Worm (Caenorhabditis elegans) whole organism, mixed stage, embryonic: ENCODE measurements around the gene srh-293.

Source experiments
- ces-1 ChIP-seq: fragments of 150-350 bp; optimal IDR thresholded peaks from 2 replicates; lab custom pipeline; 2014; ENCODE audit warnings: missing biosample characterization, missing genetic modification reagents, missing genetic modification characterization
- elt-3 ChIP-seq: fragments of 150-350 bp; optimal IDR thresholded peaks from 2 replicates; lab custom pipeline; 2014; ENCODE audit warnings: missing biosample characterization, missing genetic modification characterization
- lin-13 ChIP-seq: fragments of 150-350 bp; optimal IDR thresholded peaks from 2 replicates; lab custom pipeline; 2014; ENCODE audit warnings: missing biosample characterization, missing genetic modification characterization
- mep-1 ChIP-seq: fragments of 150-350 bp; optimal IDR thresholded peaks from 2 replicates; lab custom pipeline; 2017; ENCODE audit warnings: missing biosample characterization, missing genetic modification reagents, missing genetic modification characterization, inconsistent platforms
- pha-4 ChIP-seq: fragments of 150-350 bp; optimal IDR thresholded peaks from 2 replicates; lab custom pipeline; 2018; ENCODE audit warnings: missing biosample characterization, missing genetic modification reagents, missing genetic modification characterization
- snpc-4 ChIP-seq: fragments of 150-350 bp; optimal IDR thresholded peaks from 2 replicates; lab custom pipeline; 2014; ENCODE audit warnings: missing biosample characterization, missing genetic modification characterization
- tbx-8 ChIP-seq: fragments of 200-800 bp; sonication (Bioruptor generic); optimal IDR thresholded peaks from 2 replicates; lab custom pipeline; 2018; ENCODE audit warnings: mild to moderate bottlenecking, missing genetic modification characterization, moderate library complexity, missing compliant biosample characterization
- unc-39 ChIP-seq: fragments of 150-350 bp; optimal IDR thresholded peaks from 2 replicates; lab custom pipeline; 2014; ENCODE audit warnings: missing biosample characterization, missing genetic modification characterization
- unc-62 ChIP-seq: fragments of 150-350 bp; optimal IDR thresholded peaks from 2 replicates; lab custom pipeline; 2014; ENCODE audit warnings: missing biosample characterization, missing genetic modification reagents, missing genetic modification characterization

DNA sequence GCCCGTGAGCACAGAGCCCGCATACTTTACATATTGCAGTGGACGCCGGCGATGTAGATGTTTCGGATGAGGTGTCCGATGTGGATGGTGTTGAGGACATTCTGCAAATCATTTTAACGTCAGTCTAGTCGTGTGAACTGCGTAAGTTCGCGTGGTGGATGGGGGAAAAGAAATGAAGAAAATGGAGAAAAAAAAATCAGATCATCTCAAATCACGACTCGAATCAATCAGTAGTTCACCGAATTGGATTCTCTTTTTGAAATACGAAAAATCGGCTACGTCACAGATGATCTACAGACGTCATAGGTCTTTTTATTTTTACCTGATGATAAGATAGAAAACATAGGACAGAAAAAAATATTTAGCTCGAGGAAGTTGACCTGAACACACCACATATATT is 10.4 kb downstream of the srh-293 start, which contains the start of gene nhr-102:
- no peak for TF ChIP-seq lin-13 (tag; lab: Kevin White, UChicago)
- no peak for TF ChIP-seq unc-39 (tag; lab: Kevin White, UChicago)
- no peak for TF ChIP-seq ces-1
- no peak for TF ChIP-seq elt-3
- no peak for TF ChIP-seq mep-1 (tag; lab: Kevin White, UChicago)
- no peak for TF ChIP-seq unc-62 (GFP tag; lab: Kevin White, UChicago)
- no peak for TF ChIP-seq snpc-4
- no peak for TF ChIP-seq pha-4 (tag; lab: Kevin White, UChicago)
- TF ChIP-seq tbx-8, result no peak
